Fruit fly (Drosophila melanogaster) S2 (cell line): ENCODE results near the gene CG32237.

Source experiments
- CG8478 ChIP-seq: fragments of >200 bp; optimal IDR thresholded peaks from 2 replicates; lab custom pipeline; 2018
- CTCF ChIP-seq, 2 experiments: fragments of >200 bp; optimal IDR thresholded peaks; 2 replicates each; lab custom pipeline; 2018

DNA sequence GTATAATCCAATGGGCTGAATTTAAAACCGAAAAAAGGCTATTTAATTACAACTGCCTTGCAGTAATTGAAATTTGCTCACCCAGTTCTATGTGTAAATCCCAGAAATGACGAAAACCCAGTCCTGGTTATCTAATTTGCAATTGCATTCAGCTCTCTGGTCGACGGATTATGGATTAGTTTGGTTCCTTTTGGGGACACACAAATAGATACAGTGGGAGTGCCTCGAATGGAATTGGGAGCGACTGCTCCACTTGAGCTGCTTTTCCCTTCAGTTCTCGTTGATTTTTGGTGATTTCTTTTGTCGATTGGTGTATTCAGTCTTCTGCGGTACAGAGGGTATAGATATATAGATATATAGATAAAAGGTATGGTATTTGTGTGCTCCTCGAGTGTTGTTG, 18.8 kb downstream of the CG32237 start, which contains the start of gene CG13708:
- TF ChIP-seq CTCF (optimal IDR thresholded peaks at IDR 0.05; lab: Kevin White, UChicago): no peak
- no peak for TF ChIP-seq CG8478 (lab: Kevin White, UChicago)
